Worm (Caenorhabditis elegans): Measurements from ENCODE around the gene nos-2.

- TF ChIP-seq ceh-91 (GFP tag; IDR thresholded peaks at IDR 0.05) (no peak), sea-2 (GFP tag; IDR thresholded peaks at IDR 0.05) (no peak), dpl-1 (GFP tag; optimal IDR thresholded peaks at IDR 0.05) (no peak), snpc-3.4 (tag; optimal IDR thresholded peaks at IDR 0.05) (no peak), B0035.1 (tag; optimal IDR thresholded peaks at IDR 0.05) (no peak)
Observed at ce11 chrII:7112780-7113179, 47.4 kb downstream of the nos-2 start, which contains the start of gene F10E7.6.

All from whole organism, young adult.